Worm (Caenorhabditis elegans) whole organism, mixed stage, embryonic: ENCODE measurements around the gene Y82E9BR.19.

Experiments
- ceh-83 ChIP-seq: fragments of 200-800 bp; sonication (Bioruptor generic); optimal IDR thresholded peaks from 2 replicates; lab custom pipeline; 2018; ENCODE audit warnings: mild to moderate bottlenecking, missing genetic modification characterization, missing compliant biosample characterization
- nhr-12 ChIP-seq: fragments of 150-350 bp; optimal IDR thresholded peaks from 2 replicates; lab custom pipeline; 2014; ENCODE audit warnings: missing biosample characterization, missing genetic modification characterization
- pha-4 ChIP-seq: fragments of 150-350 bp; optimal IDR thresholded peaks from 2 replicates; lab custom pipeline; 2018; ENCODE audit warnings: missing biosample characterization, missing genetic modification reagents, missing genetic modification characterization

DNA sequence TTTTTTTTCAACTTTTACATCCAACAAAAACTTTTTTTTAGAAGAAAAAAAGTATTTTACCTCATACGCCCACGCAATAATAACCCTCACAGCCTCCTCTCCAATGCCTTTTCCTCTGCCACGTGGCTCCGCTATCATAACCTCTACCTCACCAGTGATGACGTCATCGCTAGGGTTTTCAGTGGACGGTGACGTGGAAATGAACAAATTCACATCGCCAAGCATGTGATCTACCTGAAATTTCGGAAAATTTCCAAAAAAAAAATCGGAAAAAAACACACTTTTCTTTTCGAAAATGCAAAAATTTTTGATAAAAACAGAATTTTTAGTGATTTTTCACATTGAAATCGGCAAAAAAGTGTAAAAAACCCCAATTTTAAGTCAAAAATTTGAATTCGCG, 44.2 kb upstream of the Y82E9BR.19 start:
- TF ChIP-seq ceh-83 (GFP tag; lab: Kevin White, UChicago) (no peak), pha-4 (tag; lab: Kevin White, UChicago) (no peak), nhr-12 (no peak)
